Fruit fly (Drosophila melanogaster) whole organism, prepupa: ENCODE data around the gene Pdss2.
A peak's percentile ranks its signal among the peaks of the same experiment; 100 is the strongest.

Experiments
- CG11762 ChIP-seq: fragments of 200-800 bp; sonication (Bioruptor generic); optimal IDR thresholded peaks from 3 replicates; lab custom pipeline; 2016; ENCODE audit warnings: missing biosample characterization, missing genetic modification characterization; ENCODE audit not compliant: insufficient read depth
- CG3919 ChIP-seq: fragments of 200-800 bp; sonication (Bioruptor generic); optimal IDR thresholded peaks from 3 replicates; lab custom pipeline; 2016; ENCODE audit warnings: missing biosample characterization, missing genetic modification characterization
- CG8632 ChIP-seq: fragments of 200-800 bp; sonication (Bioruptor generic); optimal IDR thresholded peaks from 3 replicates; lab custom pipeline; 2016; ENCODE audit warnings: missing biosample characterization, missing genetic modification characterization
- Hr38 ChIP-seq: sonication (Bioruptor generic); optimal IDR thresholded peaks from 2 replicates; lab custom pipeline; 2016; ENCODE audit warnings: missing biosample characterization, missing genetic modification characterization
- Met ChIP-seq: fragments of 200-800 bp; sonication (Bioruptor generic); optimal IDR thresholded peaks from 3 replicates; lab custom pipeline; 2016; ENCODE audit warnings: missing biosample characterization, missing genetic modification characterization
- Sox102F ChIP-seq: fragments of 200-800 bp; sonication (Bioruptor generic); optimal IDR thresholded peaks from 2 replicates; lab custom pipeline; 2016; ENCODE audit warnings: missing biosample characterization, mild to moderate bottlenecking, missing genetic modification characterization
- achi ChIP-seq: fragments of 200-800 bp; sonication (Bioruptor generic); optimal IDR thresholded peaks from 3 replicates; lab custom pipeline; 2016; ENCODE audit warnings: missing biosample characterization, missing genetic modification characterization
- esn ChIP-seq: fragments of 200-800 bp; sonication (Bioruptor generic); optimal IDR thresholded peaks from 2 replicates; lab custom pipeline; 2016; ENCODE audit warnings: missing biosample characterization, mild to moderate bottlenecking, missing genetic modification characterization, moderate library complexity
- topi ChIP-seq: fragments of 200-800 bp; sonication (Bioruptor generic); optimal IDR thresholded peaks from 3 replicates; lab custom pipeline; 2016; ENCODE audit warnings: missing biosample characterization, missing genetic modification characterization

dm6 chr3L:21037404-21037803 lies 9.7 kb downstream of the Pdss2 start:
- TF ChIP-seq CG11762 (GFP tag; lab: Kevin White, UChicago), result peak; percentile 9
- peak; percentile 51 for TF ChIP-seq Met (GFP tag; lab: Kevin White, UChicago)
- TF ChIP-seq topi (GFP tag; lab: Kevin White, UChicago), result peak; percentile 23
- TF ChIP-seq Hr38, result no peak
- TF ChIP-seq CG8632 (GFP tag; lab: Kevin White, UChicago), result peak; percentile 50
- peak; percentile 64 for TF ChIP-seq CG3919 (GFP tag; lab: Kevin White, UChicago)
- TF ChIP-seq achi (GFP tag; lab: Kevin White, UChicago), result peak; percentile 58
- peak; percentile 20 for TF ChIP-seq Sox102F (GFP tag; lab: Kevin White, UChicago)
- TF ChIP-seq esn (GFP tag; lab: Kevin White, UChicago), result peak; percentile 53
